Worm (Caenorhabditis elegans): ENCODE measurements around the gene spsb-2.

ce11 chrII:15195346-15195745 lies 34.8 kb upstream of the spsb-2 start:
- TF ChIP-seq cog-1 (tag; optimal IDR thresholded peaks at IDR 0.05) (no peak), med-1 (GFP tag; optimal IDR thresholded peaks at IDR 0.05; ENCODE audit: insufficient read depth) (no peak), T22C8.4 (GFP tag; IDR thresholded peaks at IDR 0.05) (no peak), klf-2 (GFP tag; conservative IDR thresholded peaks at IDR 0.05) (no peak), ztf-23 (GFP tag; IDR thresholded peaks at IDR 0.05) (no peak), tab-1 (GFP tag; IDR thresholded peaks at IDR 0.05) (no peak), flt-1 (GFP tag; IDR thresholded peaks at IDR 0.05) (no peak)

Measured in whole organism, midembryonic.